Fruit fly (Drosophila melanogaster) S2 (cell line): Measurements from ENCODE around the gene CG42331.

ENCODE experiments used
- CG8478 ChIP-seq: fragments of >200 bp; optimal IDR thresholded peaks from 2 replicates; lab custom pipeline; 2018
- CTCF ChIP-seq, 2 experiments: fragments of >200 bp; optimal IDR thresholded peaks; 2 replicates each; lab custom pipeline; 2018

- TF ChIP-seq CG8478: no peak
- TF ChIP-seq CTCF (optimal IDR thresholded peaks at IDR 0.05; lab: Kevin White, UChicago): no peak
Observed at dm6 chr3R:24813637-24814301, 41.8 kb downstream of the CG42331 start, which contains the start of the genes lili and CG34150.
